Worm (Caenorhabditis elegans) whole organism, L4 larva: ENCODE results near the gene C34B4.3.

Experiments used
- D1046.2 ChIP-seq: fragments of 200-800 bp; sonication (Bioruptor generic); IDR thresholded peaks from 2 replicates; pipeline ENCODE4 v1.3.6; 2022; ENCODE audit warnings: missing genetic modification characterization, missing compliant biosample characterization
- F10B5.3 ChIP-seq: sonication (generic microtip); optimal IDR thresholded peaks from 2 replicates; lab custom pipeline; 2016; ENCODE audit warnings: mild to moderate bottlenecking, missing genetic modification characterization, missing compliant biosample characterization
- F49E8.2 ChIP-seq: sonication (generic microtip); optimal IDR thresholded peaks from 2 replicates; lab custom pipeline; 2016; ENCODE audit warnings: missing compliant biosample characterization, mild to moderate bottlenecking, missing genetic modification characterization, borderline replicate concordance
- Y105C5A.15 ChIP-seq: fragments of 200-800 bp; sonication (Bioruptor generic); IDR thresholded peaks from 2 replicates; pipeline ENCODE4 v1.3.6; 2022; ENCODE audit warnings: missing genetic modification characterization, missing compliant biosample characterization
- Y75B8A.6 ChIP-seq: fragments of 200-800 bp; sonication (Bioruptor generic); IDR thresholded peaks from 2 replicates; pipeline ENCODE4 v1.3.6; 2022; ENCODE audit warnings: missing genetic modification reagents, missing genetic modification characterization, missing compliant biosample characterization
- ZK337.2 ChIP-seq: fragments of 200-800 bp; sonication (Bioruptor generic); IDR thresholded peaks from 2 replicates; pipeline ENCODE4 v1.3.6; 2022; ENCODE audit warnings: missing genetic modification reagents, missing genetic modification characterization, missing compliant biosample characterization
- ZK546.5 ChIP-seq, 2 experiments: sonication (generic microtip); optimal IDR thresholded peaks; 2 replicates each; lab custom pipeline; 2017; ENCODE audit warnings: missing biosample characterization in 2 of 2, missing genetic modification characterization in 2 of 2
- aha-1 ChIP-seq: fragments of 150-350 bp; peaks from one replicate; lab custom pipeline; 2014; ENCODE audit warnings: missing biosample characterization, missing genetic modification characterization
- aly-2 ChIP-seq: sonication (generic microtip); optimal IDR thresholded peaks from 2 replicates; lab custom pipeline; 2018; ENCODE audit warnings: missing biosample characterization, missing genetic modification characterization
- attf-4 ChIP-seq: sonication (generic microtip); optimal IDR thresholded peaks from 3 replicates; lab custom pipeline; 2017; ENCODE audit warnings: missing biosample characterization, missing genetic modification characterization
- ceh-32 ChIP-seq: sonication (generic microtip); optimal IDR thresholded peaks from 2 replicates; lab custom pipeline; 2016; ENCODE audit warnings: mild to moderate bottlenecking, missing genetic modification characterization, missing compliant biosample characterization; ENCODE audit not compliant: poor library complexity
- ceh-44 ChIP-seq: fragments of 200-800 bp; sonication (Bioruptor generic); IDR thresholded peaks from 2 replicates; pipeline ENCODE4 v1.3.6; 2022; ENCODE audit warnings: missing genetic modification reagents, missing genetic modification characterization, missing compliant biosample characterization
- ceh-82 ChIP-seq: sonication (generic microtip); optimal IDR thresholded peaks from 2 replicates; lab custom pipeline; 2017; ENCODE audit warnings: missing biosample characterization, missing genetic modification characterization
- cey-2 ChIP-seq: sonication (generic microtip); optimal IDR thresholded peaks from 3 replicates; lab custom pipeline; 2017; ENCODE audit warnings: missing genetic modification characterization, mild to moderate bottlenecking, missing compliant biosample characterization, antibody characterized with exemption, borderline replicate concordance; ENCODE audit not compliant: insufficient read depth
- daf-12 ChIP-seq: fragments of 150-350 bp; optimal IDR thresholded peaks from 2 replicates; lab custom pipeline; 2014; ENCODE audit warnings: missing biosample characterization, missing genetic modification reagents, missing genetic modification characterization
- daf-19 ChIP-seq: fragments of 200-800 bp; sonication (Bioruptor generic); conservative IDR thresholded peaks from 2 replicates; pipeline ENCODE4 v1.3.6; 2022; ENCODE audit warnings: missing genetic modification characterization, missing compliant biosample characterization
- dmd-9 ChIP-seq: fragments of 200-800 bp; sonication (Bioruptor generic); IDR thresholded peaks from 2 replicates; pipeline ENCODE4 v1.3.6; 2022; ENCODE audit warnings: missing genetic modification reagents, missing genetic modification characterization, missing compliant biosample characterization
- egl-27 ChIP-seq: sonication (generic microtip); optimal IDR thresholded peaks from 3 replicates; lab custom pipeline; 2017; ENCODE audit warnings: missing biosample characterization, missing genetic modification reagents, missing genetic modification characterization
- fos-1 ChIP-seq: fragments of 150-350 bp; optimal IDR thresholded peaks from 2 replicates; lab custom pipeline; 2014; ENCODE audit warnings: missing biosample characterization, missing genetic modification characterization
- gei-8 ChIP-seq: fragments of 200-800 bp; sonication (Bioruptor generic); optimal IDR thresholded peaks from 2 replicates; lab custom pipeline; 2018; ENCODE audit warnings: mild to moderate bottlenecking, missing genetic modification characterization, missing compliant biosample characterization
- hlh-11 ChIP-seq: fragments of 200-800 bp; sonication (Bioruptor generic); optimal IDR thresholded peaks from 2 replicates; lab custom pipeline; 2018; ENCODE audit warnings: mild to moderate bottlenecking, missing genetic modification characterization, missing compliant biosample characterization
- hlh-30 ChIP-seq: sonication (generic microtip); optimal IDR thresholded peaks from 2 replicates; lab custom pipeline; 2017; ENCODE audit warnings: antibody characterized with exemption, mild to moderate bottlenecking, missing genetic modification characterization, missing compliant biosample characterization; ENCODE audit not compliant: insufficient read depth
- jun-1 ChIP-seq: fragments of 150-350 bp; optimal IDR thresholded peaks from 2 replicates; lab custom pipeline; 2014; ENCODE audit warnings: missing biosample characterization, missing genetic modification reagents, missing genetic modification characterization
- lin-1 ChIP-seq: fragments of 200-800 bp; sonication (Bioruptor generic); IDR thresholded peaks from 2 replicates; pipeline ENCODE4 v1.3.6; 2022; ENCODE audit warnings: missing genetic modification reagents, missing genetic modification characterization, missing compliant biosample characterization
- lin-13 ChIP-seq: fragments of 150-350 bp; optimal IDR thresholded peaks from 2 replicates; lab custom pipeline; 2014; ENCODE audit warnings: missing biosample characterization, missing genetic modification reagents, missing genetic modification characterization
- lin-38 ChIP-seq: fragments of 200-800 bp; sonication (Bioruptor generic); IDR thresholded peaks from 2 replicates; pipeline ENCODE4 v1.3.6; 2022; ENCODE audit warnings: missing genetic modification reagents, missing genetic modification characterization, missing compliant biosample characterization
- lir-3 ChIP-seq: sonication (generic microtip); optimal IDR thresholded peaks from 2 replicates; lab custom pipeline; 2016; ENCODE audit warnings: mild to moderate bottlenecking, missing genetic modification characterization, missing compliant biosample characterization
- madf-5 ChIP-seq, 2 experiments: fragments of 200-800 bp; sonication (Bioruptor generic); IDR thresholded peaks; 2 replicates each; pipeline ENCODE4 v1.3.6; 2022; ENCODE audit warnings: missing compliant biosample characterization in 2 of 2, missing genetic modification characterization in 2 of 2
- madf-9 ChIP-seq: fragments of 200-800 bp; sonication (Bioruptor generic); conservative IDR thresholded peaks from 2 replicates; pipeline ENCODE4 v1.3.6; 2022; ENCODE audit warnings: missing genetic modification reagents, missing genetic modification characterization, missing compliant biosample characterization
- mdl-1 ChIP-seq, 2 experiments: fragments of 150-350 bp in 1 of 2; sonication (generic microtip) in 1 of 2; optimal IDR thresholded peaks; 2 replicates each; lab custom pipeline; 2014 to 2017; ENCODE audit warnings: missing biosample characterization in 2 of 2, missing genetic modification characterization in 2 of 2
- mes-2 ChIP-seq: sonication (generic microtip); optimal IDR thresholded peaks from 2 replicates; lab custom pipeline; 2016; ENCODE audit warnings: missing genotype, mild to moderate bottlenecking, missing genetic modification characterization, missing compliant biosample characterization; ENCODE audit not compliant: poor library complexity, severe bottlenecking
- mxl-2 ChIP-seq: fragments of 200-800 bp; sonication (Bioruptor generic); conservative IDR thresholded peaks from 2 replicates; pipeline ENCODE4 v1.3.6; 2022; ENCODE audit warnings: missing genetic modification reagents, missing genetic modification characterization, missing compliant biosample characterization
- nhr-10 ChIP-seq: fragments of 150-350 bp; optimal IDR thresholded peaks from 2 replicates; lab custom pipeline; 2014; ENCODE audit warnings: missing biosample characterization, missing genetic modification characterization
- nhr-11 ChIP-seq: fragments of 150-350 bp; optimal IDR thresholded peaks from 2 replicates; lab custom pipeline; 2014; ENCODE audit warnings: missing biosample characterization, missing genetic modification characterization
- nhr-111 ChIP-seq: fragments of 200-800 bp; sonication (Bioruptor generic); optimal IDR thresholded peaks from 2 replicates; lab custom pipeline; 2018; ENCODE audit warnings: mild to moderate bottlenecking, missing genetic modification characterization, missing compliant biosample characterization
- nhr-25 ChIP-seq: sonication (generic microtip); optimal IDR thresholded peaks from 2 replicates; lab custom pipeline; 2017; ENCODE audit warnings: missing genetic modification characterization, mild to moderate bottlenecking, missing compliant biosample characterization, antibody characterized with exemption, moderate library complexity, borderline replicate concordance; ENCODE audit not compliant: insufficient read depth
- nhr-42 ChIP-seq: fragments of 200-800 bp; sonication (Bioruptor generic); IDR thresholded peaks from 2 replicates; pipeline ENCODE4 v1.3.6; 2022; ENCODE audit warnings: missing genetic modification characterization, missing compliant biosample characterization
- pha-4 ChIP-seq, 2 experiments: fragments of 150-350 bp in 1 of 2; fragments of 200-800 bp in 1 of 2; sonication (Bioruptor generic) in 1 of 2; IDR thresholded peaks in 1 of 2; optimal IDR thresholded peaks in 1 of 2; 2 replicates each; pipeline versions ENCODE4 v1.3.6 to Lab custom; 2014 to 2022; ENCODE audit warnings: missing genetic modification characterization in 2 of 2, missing genetic modification reagents in 2 of 2, missing biosample characterization in 1 of 2, missing compliant biosample characterization in 1 of 2
- php-3 ChIP-seq: fragments of 200-800 bp; sonication (Bioruptor generic); IDR thresholded peaks from 2 replicates; pipeline ENCODE4 v1.3.6; 2022; ENCODE audit warnings: missing genetic modification reagents, missing genetic modification characterization, missing compliant biosample characterization
- pqm-1 ChIP-seq: sonication (generic microtip); optimal IDR thresholded peaks from 2 replicates; lab custom pipeline; 2017; ENCODE audit warnings: missing biosample characterization, missing genetic modification characterization
- rbr-2 ChIP-seq: sonication (generic microtip); optimal IDR thresholded peaks from 2 replicates; lab custom pipeline; 2016; ENCODE audit warnings: missing genotype, missing genetic modification characterization, missing compliant biosample characterization
- snpc-1.2 ChIP-seq: fragments of 200-800 bp; sonication (Bioruptor generic); IDR thresholded peaks from 2 replicates; pipeline ENCODE4 v1.3.6; 2022; ENCODE audit warnings: missing genetic modification reagents, missing genetic modification characterization, missing compliant biosample characterization
- snpc-4 ChIP-seq: fragments of 150-350 bp; optimal IDR thresholded peaks from 2 replicates; lab custom pipeline; 2014; ENCODE audit warnings: missing biosample characterization, missing genetic modification characterization
- spr-1 ChIP-seq: sonication (generic microtip); optimal IDR thresholded peaks from 2 replicates; lab custom pipeline; 2016; ENCODE audit warnings: mild to moderate bottlenecking, missing genetic modification characterization, missing compliant biosample characterization
- tag-97 ChIP-seq: fragments of 200-800 bp; sonication (Bioruptor generic); IDR thresholded peaks from 2 replicates; pipeline ENCODE4 v1.3.6; 2022; ENCODE audit warnings: missing genetic modification characterization, missing compliant biosample characterization
- tra-1 ChIP-seq: fragments of 200-800 bp; sonication (Bioruptor generic); IDR thresholded peaks from 2 replicates; pipeline ENCODE4 v1.3.6; 2022; ENCODE audit warnings: missing genetic modification reagents, missing genetic modification characterization, missing compliant biosample characterization
- unc-39 ChIP-seq: sonication (generic microtip); optimal IDR thresholded peaks from 2 replicates; lab custom pipeline; 2017; ENCODE audit warnings: missing biosample characterization, missing genetic modification characterization
- zfp-3 ChIP-seq: fragments of 200-800 bp; sonication (Bioruptor generic); conservative IDR thresholded peaks from 2 replicates; pipeline ENCODE4 v1.3.6; 2022; ENCODE audit warnings: missing genetic modification reagents, missing genetic modification characterization, missing compliant biosample characterization
- zip-11 ChIP-seq: fragments of 200-800 bp; sonication (Bioruptor generic); IDR thresholded peaks from 2 replicates; pipeline ENCODE4 v1.3.6; 2022; ENCODE audit warnings: missing genetic modification characterization, missing compliant biosample characterization
- zip-2 ChIP-seq: fragments of 150-350 bp; optimal IDR thresholded peaks from 2 replicates; lab custom pipeline; 2014; ENCODE audit warnings: missing biosample characterization, missing genetic modification characterization
- ztf-7 ChIP-seq: fragments of 150-350 bp; optimal IDR thresholded peaks from 2 replicates; lab custom pipeline; 2014; ENCODE audit warnings: missing biosample characterization, missing genetic modification characterization

Gene C34B4.3

DNA sequence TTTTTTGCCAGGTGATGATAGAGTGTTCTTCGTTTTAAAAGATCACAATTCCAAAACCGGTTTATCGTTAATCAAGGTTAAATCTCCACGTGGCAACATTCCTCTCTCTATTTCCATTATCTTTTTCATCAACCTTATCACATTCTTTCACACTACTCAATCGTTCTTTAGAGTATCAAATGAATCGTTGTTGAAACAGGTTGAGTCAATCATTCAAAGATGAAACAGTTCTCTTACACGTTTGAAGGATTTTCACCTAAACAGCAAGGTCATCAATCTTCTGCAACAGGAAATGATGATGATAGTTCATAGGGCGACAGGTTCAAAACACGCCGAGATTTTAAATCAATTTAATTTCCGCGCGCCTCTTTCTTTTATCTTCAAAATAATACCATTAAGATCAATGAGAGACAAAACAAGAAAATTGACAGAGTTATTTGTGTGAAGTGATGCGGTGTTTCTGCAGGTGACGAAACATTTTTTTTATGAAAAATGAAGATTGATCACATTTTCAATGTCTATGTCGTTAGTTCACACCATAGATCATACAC is 10.3 kb upstream of the C34B4.3 start (continued):
- TF ChIP-seq zip-2 (no peak), daf-12 (tag; lab: Kevin White, UChicago) (no peak), Y105C5A.15 (GFP tag; lab: Robert Waterston, UW) (no peak), madf-5 (GFP tag; IDR thresholded peaks at IDR 0.05; lab: Robert Waterston, UW) (no peak), egl-27 (tag; lab: Kevin White, UChicago) (no peak), zip-11 (GFP tag; lab: Robert Waterston, UW) (no peak), ZK546.5 (tag; optimal IDR thresholded peaks at IDR 0.05; lab: Kevin White, UChicago) (no peak), nhr-10 (peak; percentile 31), jun-1 (tag; lab: Kevin White, UChicago) (no peak), nhr-111 (no peak), D1046.2 (GFP tag; lab: Robert Waterston, UW) (no peak), spr-1 (tag; lab: Kevin White, UChicago) (no peak), php-3 (GFP tag; lab: Robert Waterston, UW) (no peak), hlh-11 (tag; lab: Kevin White, UChicago) (peak; percentile 90), tra-1 (GFP tag; lab: Robert Waterston, UW) (peak; percentile 74), nhr-42 (GFP tag; lab: Robert Waterston, UW) (no peak), tag-97 (GFP tag; lab: Robert Waterston, UW) (no peak), Y75B8A.6 (no peak), madf-9 (GFP tag; lab: Robert Waterston, UW) (no peak), lin-13 (GFP tag; lab: Kevin White, UChicago) (peak; percentile 16), pha-4 (GFP tag; IDR thresholded peaks at IDR 0.05; lab: Robert Waterston, UW) (no peak), pha-4 (tag; optimal IDR thresholded peaks at IDR 0.05; lab: Kevin White, UChicago) (no peak), F10B5.3 (tag; lab: Kevin White, UChicago) (no peak), pqm-1 (peak; percentile 23), mes-2 (tag; lab: Kevin White, UChicago) (no peak), ztf-7 (tag; lab: Kevin White, UChicago) (no peak), zfp-3 (GFP tag; lab: Robert Waterston, UW) (no peak), dmd-9 (no peak), ZK337.2 (GFP tag; lab: Robert Waterston, UW) (no peak), aly-2 (tag; lab: Kevin White, UChicago) (no peak), lin-1 (GFP tag; lab: Robert Waterston, UW) (peak; percentile 47; the same call in 1 of the 2 replicates), fos-1 (tag; lab: Kevin White, UChicago) (no peak), mdl-1 (tag; optimal IDR thresholded peaks at IDR 0.05; lab: Kevin White, UChicago) (peak; percentile 78 to 94), daf-19 (GFP tag; lab: Robert Waterston, UW) (no peak), nhr-11 (tag; lab: Kevin White, UChicago) (peak; percentile 41), snpc-4 (tag; lab: Kevin White, UChicago) (no peak), nhr-25 (tag; lab: Kevin White, UChicago) (peak; percentile 78), aha-1 (tag; lab: Kevin White, UChicago) (peak; percentile 91), gei-8 (GFP tag; lab: Kevin White, UChicago) (peak; percentile 79), attf-4 (tag; lab: Kevin White, UChicago) (no peak), snpc-1.2 (GFP tag; lab: Robert Waterston, UW) (no peak), rbr-2 (tag; lab: Kevin White, UChicago) (no peak), cey-2 (peak; percentile 86), lir-3 (no peak), ceh-82 (tag; lab: Kevin White, UChicago) (no peak), lin-38 (no peak), ceh-44 (no peak), unc-39 (tag; lab: Kevin White, UChicago) (no peak), F49E8.2 (tag; lab: Kevin White, UChicago) (no peak), ceh-32 (no peak), mxl-2 (GFP tag; lab: Robert Waterston, UW) (no peak), hlh-30 (tag; lab: Kevin White, UChicago) (peak; percentile 75)
